Worm (Caenorhabditis elegans) whole organism, young adult: ENCODE data around the gene mop-25.1.

ENCODE experiments used
- F23B12.7 ChIP-seq: sonication (generic microtip); optimal IDR thresholded peaks from 2 replicates; lab custom pipeline; 2017; ENCODE audit warnings: missing genetic modification characterization, mild to moderate bottlenecking, missing compliant biosample characterization, antibody characterized with exemption, moderate library complexity; ENCODE audit not compliant: insufficient read depth
- F55B11.4 ChIP-seq: sonication (generic microtip); optimal IDR thresholded peaks from 2 replicates; lab custom pipeline; 2016; ENCODE audit warnings: missing compliant biosample characterization, missing genetic modification characterization, borderline replicate concordance; ENCODE audit not compliant: insufficient read depth
- K11D2.4 ChIP-seq: fragments of 200-800 bp; sonication (Bioruptor generic); IDR thresholded peaks from 2 replicates; pipeline ENCODE4 v1.3.6; 2022; ENCODE audit warnings: missing genetic modification reagents, missing genetic modification characterization, missing compliant biosample characterization
- Y53F4B.3 ChIP-seq: fragments of 200-800 bp; sonication (Bioruptor generic); IDR thresholded peaks from 2 replicates; pipeline ENCODE4 v1.3.6; 2022; ENCODE audit warnings: missing genetic modification reagents, missing genetic modification characterization, missing compliant biosample characterization
- Y53G8AR.9 ChIP-seq: fragments of 200-800 bp; sonication (Bioruptor generic); conservative IDR thresholded peaks from 2 replicates; pipeline ENCODE4 v1.3.6; 2022; ENCODE audit warnings: missing genetic modification reagents, missing genetic modification characterization, missing compliant biosample characterization
- Y56A3A.18 ChIP-seq: fragments of 200-800 bp; sonication (Bioruptor generic); IDR thresholded peaks from 2 replicates; pipeline ENCODE4 v1.3.6; 2022; ENCODE audit warnings: missing genetic modification reagents, missing genetic modification characterization, missing compliant biosample characterization
- Y67H2A.10 ChIP-seq: fragments of 200-800 bp; sonication (Bioruptor generic); conservative IDR thresholded peaks from 2 replicates; pipeline ENCODE4 v1.3.6; 2022; ENCODE audit warnings: missing genetic modification reagents, missing genetic modification characterization, missing compliant biosample characterization
- ama-1 ChIP-seq, 3 experiments: fragments of 150-350 bp in 1 of 3; sonication (generic microtip) in 2 of 3; optimal IDR thresholded peaks; 2 replicates each; lab custom pipeline; 2014 to 2018; ENCODE audit warnings: missing biosample characterization in 2 of 3, missing genetic modification characterization in 2 of 3, missing genetic modification reagents in 2 of 3
- cebp-1 ChIP-seq, 2 experiments: fragments of 200-800 bp in 1 of 2; sonication (Bioruptor generic) in 1 of 2; sonication (generic microtip) in 1 of 2; IDR thresholded peaks in 1 of 2; optimal IDR thresholded peaks in 1 of 2; 2 replicates each; pipeline versions ENCODE4 v1.3.6 to Lab custom; 2017 to 2022; ENCODE audit warnings: missing compliant biosample characterization in 2 of 2, missing genetic modification characterization in 2 of 2, mild to moderate bottlenecking in 1 of 2, missing genetic modification reagents in 1 of 2, moderate library complexity in 1 of 2
- chd-7 ChIP-seq: sonication (generic microtip); optimal IDR thresholded peaks from 2 replicates; lab custom pipeline; 2016; ENCODE audit warnings: mild to moderate bottlenecking, missing genetic modification characterization, moderate library complexity, missing compliant biosample characterization
- die-1 ChIP-seq: sonication (generic microtip); optimal IDR thresholded peaks from 2 replicates; lab custom pipeline; 2016; ENCODE audit warnings: missing genotype, mild to moderate bottlenecking, missing genetic modification characterization, missing compliant biosample characterization
- dpff-1 ChIP-seq: sonication (generic microtip); optimal IDR thresholded peaks from 2 replicates; lab custom pipeline; 2017; ENCODE audit warnings: mild to moderate bottlenecking, missing genetic modification characterization, missing compliant biosample characterization
- egl-18 ChIP-seq: fragments of 200-800 bp; sonication (Bioruptor generic); IDR thresholded peaks from 2 replicates; pipeline ENCODE4 v1.3.6; 2022; ENCODE audit warnings: missing genetic modification reagents, missing genetic modification characterization, missing compliant biosample characterization
- egl-44 ChIP-seq: fragments of 200-800 bp; sonication (Bioruptor generic); IDR thresholded peaks from 2 replicates; pipeline ENCODE4 v1.3.6; 2022; ENCODE audit warnings: missing genetic modification reagents, missing genetic modification characterization, missing compliant biosample characterization
- egrh-3 ChIP-seq: fragments of 200-800 bp; sonication (Bioruptor generic); IDR thresholded peaks from 2 replicates; pipeline ENCODE4 v1.3.6; 2022; ENCODE audit warnings: missing genetic modification reagents, missing genetic modification characterization, missing compliant biosample characterization
- ekl-4 ChIP-seq: fragments of 200-800 bp; sonication (Bioruptor generic); IDR thresholded peaks from 2 replicates; pipeline ENCODE4 v1.3.6; 2022; ENCODE audit warnings: missing genetic modification reagents, missing genetic modification characterization, missing compliant biosample characterization
- hmg-1.2 ChIP-seq: fragments of 200-800 bp; sonication (Bioruptor generic); IDR thresholded peaks from 2 replicates; pipeline ENCODE4 v1.3.6; 2022; ENCODE audit warnings: missing genetic modification reagents, missing genetic modification characterization, missing compliant biosample characterization
- let-607 ChIP-seq, 2 experiments: fragments of 200-800 bp in 1 of 2; sonication (Bioruptor generic) in 1 of 2; sonication (generic microtip) in 1 of 2; optimal IDR thresholded peaks; 2 replicates each; lab custom pipeline; 2016 to 2018; ENCODE audit warnings: mild to moderate bottlenecking in 2 of 2, missing compliant biosample characterization in 2 of 2, missing genetic modification characterization in 2 of 2, moderate library complexity in 2 of 2, missing genotype in 1 of 2
- lin-26 ChIP-seq: fragments of 200-800 bp; sonication (Bioruptor generic); IDR thresholded peaks from 2 replicates; pipeline ENCODE4 v1.3.6; 2022; ENCODE audit warnings: missing genetic modification reagents, missing genetic modification characterization, missing compliant biosample characterization
- lin-40 ChIP-seq: sonication (generic microtip); optimal IDR thresholded peaks from 2 replicates; lab custom pipeline; 2016; ENCODE audit warnings: missing genetic modification characterization, mild to moderate bottlenecking, missing compliant biosample characterization, missing genotype, missing genetic modification reagents
- lin-54 ChIP-seq: fragments of 200-800 bp; sonication (Bioruptor generic); optimal IDR thresholded peaks from 2 replicates; lab custom pipeline; 2018; ENCODE audit warnings: mild to moderate bottlenecking, missing genetic modification characterization, missing compliant biosample characterization
- madf-10 ChIP-seq: sonication (generic microtip); optimal IDR thresholded peaks from 2 replicates; lab custom pipeline; 2016; ENCODE audit warnings: mild to moderate bottlenecking, missing genetic modification characterization, missing compliant biosample characterization
- madf-3 ChIP-seq: fragments of 200-800 bp; sonication (Bioruptor generic); IDR thresholded peaks from 2 replicates; pipeline ENCODE4 v1.3.6; 2022; ENCODE audit warnings: missing genetic modification reagents, missing genetic modification characterization, missing compliant biosample characterization
- madf-6 ChIP-seq: fragments of 200-800 bp; sonication (Bioruptor generic); IDR thresholded peaks from 2 replicates; pipeline ENCODE4 v1.3.6; 2022; ENCODE audit warnings: missing genetic modification reagents, missing genetic modification characterization, missing compliant biosample characterization
- mxl-1 ChIP-seq: sonication (generic microtip); optimal IDR thresholded peaks from 2 replicates; lab custom pipeline; 2016; ENCODE audit warnings: missing genetic modification characterization, missing compliant biosample characterization
- nfyb-1 ChIP-seq: fragments of 200-800 bp; sonication (Bioruptor generic); IDR thresholded peaks from 2 replicates; pipeline ENCODE4 v1.3.6; 2022; ENCODE audit warnings: missing genetic modification reagents, missing genetic modification characterization, missing compliant biosample characterization
- nhr-80 ChIP-seq: sonication (generic microtip); optimal IDR thresholded peaks from 2 replicates; lab custom pipeline; 2016; ENCODE audit warnings: missing genetic modification characterization, missing compliant biosample characterization
- pbrm-1 ChIP-seq: fragments of 200-800 bp; sonication (Bioruptor generic); IDR thresholded peaks from 2 replicates; pipeline ENCODE4 v1.3.6; 2022; ENCODE audit warnings: missing genetic modification reagents, missing genetic modification characterization, missing compliant biosample characterization
- repo-1 ChIP-seq: sonication (generic microtip); optimal IDR thresholded peaks from 2 replicates; lab custom pipeline; 2017; ENCODE audit warnings: mild to moderate bottlenecking, missing genetic modification characterization, missing compliant biosample characterization
- rpc-1 ChIP-seq, 2 experiments: fragments of 150-350 bp in 1 of 2; sonication (generic microtip) in 1 of 2; optimal IDR thresholded peaks; 2 replicates each; lab custom pipeline; 2014 to 2018; ENCODE audit warnings: missing biosample characterization in 1 of 2, missing genetic modification characterization in 1 of 2, missing genetic modification reagents in 1 of 2, missing genotype in 1 of 2
- sdz-38 ChIP-seq: sonication (generic microtip); optimal IDR thresholded peaks from 2 replicates; lab custom pipeline; 2016; ENCODE audit warnings: missing genotype, missing genetic modification characterization, missing compliant biosample characterization
- snpc-1.3 ChIP-seq: sonication (generic microtip); optimal IDR thresholded peaks from 2 replicates; lab custom pipeline; 2017; ENCODE audit warnings: missing genetic modification characterization, mild to moderate bottlenecking, missing compliant biosample characterization, antibody characterized with exemption, moderate library complexity, missing genotype, missing genetic modification reagents; ENCODE audit not compliant: insufficient read depth
- snpc-4 ChIP-seq, 5 experiments: fragments of 150-350 bp in 1 of 5; sonication (generic microtip) in 4 of 5; optimal IDR thresholded peaks; 2 replicates each; lab custom pipeline; 2014 to 2018; ENCODE audit warnings: missing genetic modification characterization in 5 of 5, missing biosample characterization in 3 of 5, antibody characterized with exemption in 2 of 5, mild to moderate bottlenecking in 2 of 5, missing compliant biosample characterization in 2 of 5, missing genotype in 2 of 5, moderate library complexity in 2 of 5, missing genetic modification reagents in 1 of 5
- tbp1 ChIP-seq: fragments of 200-800 bp; sonication (Bioruptor generic); optimal IDR thresholded peaks from 2 replicates; lab custom pipeline; 2018; ENCODE audit warnings: mild to moderate bottlenecking, missing genetic modification characterization, missing compliant biosample characterization
- tlf-1 ChIP-seq: fragments of 200-800 bp; sonication (Bioruptor generic); optimal IDR thresholded peaks from 2 replicates; lab custom pipeline; 2018; ENCODE audit warnings: mild to moderate bottlenecking, missing genetic modification characterization, missing compliant biosample characterization
- zfh-2 ChIP-seq: fragments of 200-800 bp; sonication (Bioruptor generic); conservative IDR thresholded peaks from 2 replicates; pipeline ENCODE4 v1.3.6; 2022; ENCODE audit warnings: missing genetic modification reagents, missing genetic modification characterization, missing compliant biosample characterization
- ztf-25 ChIP-seq: fragments of 200-800 bp; sonication (Bioruptor generic); IDR thresholded peaks from 2 replicates; pipeline ENCODE4 v1.3.6; 2022; ENCODE audit warnings: missing genetic modification reagents, missing genetic modification characterization, missing compliant biosample characterization
- ztf-28 ChIP-seq: fragments of 200-800 bp; sonication (Bioruptor generic); IDR thresholded peaks from 2 replicates; pipeline ENCODE4 v1.3.6; 2022; ENCODE audit warnings: missing genetic modification reagents, missing genetic modification characterization, missing compliant biosample characterization

mop-25.1 gene

DNA sequence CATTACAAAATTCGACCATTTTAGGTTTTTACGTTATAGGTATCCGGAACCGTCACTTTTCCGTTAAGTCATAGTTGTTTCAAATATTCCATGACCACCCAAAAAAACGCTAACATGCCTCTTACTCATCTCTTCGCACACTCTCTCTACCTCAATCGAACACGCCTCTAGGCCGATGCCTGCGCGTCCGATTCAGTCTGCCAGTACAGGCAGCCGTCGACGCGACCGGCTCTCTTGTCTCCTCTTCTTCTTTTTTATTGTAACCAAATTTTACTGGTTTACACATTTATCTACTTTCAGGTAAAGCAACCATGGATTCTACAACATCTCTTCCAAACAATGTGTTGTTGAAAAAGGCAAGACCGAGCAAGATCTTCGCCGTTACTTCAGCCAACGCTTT, at the start of gene mop-25.1:
mop-25.1 (plus strand) TSS at position 301 of the 400 bp plus-strand sequence.
- no peak for TF ChIP-seq ztf-25 (GFP tag; lab: Robert Waterston, UW)
- no peak for TF ChIP-seq snpc-4 (GFP tag; optimal IDR thresholded peaks at IDR 0.05; lab: Kevin White, UChicago)
- TF ChIP-seq snpc-4 (tag; optimal IDR thresholded peaks at IDR 0.05; lab: Kevin White, UChicago), result no peak
- no peak for TF ChIP-seq egl-44 (GFP tag; lab: Robert Waterston, UW)
- TF ChIP-seq dpff-1, result no peak
- no peak for TF ChIP-seq ama-1 (optimal IDR thresholded peaks at IDR 0.05; lab: Kevin White, UChicago)
- TF ChIP-seq ama-1 (GFP tag; optimal IDR thresholded peaks at IDR 0.05; lab: Kevin White, UChicago), result no peak

DNA sequence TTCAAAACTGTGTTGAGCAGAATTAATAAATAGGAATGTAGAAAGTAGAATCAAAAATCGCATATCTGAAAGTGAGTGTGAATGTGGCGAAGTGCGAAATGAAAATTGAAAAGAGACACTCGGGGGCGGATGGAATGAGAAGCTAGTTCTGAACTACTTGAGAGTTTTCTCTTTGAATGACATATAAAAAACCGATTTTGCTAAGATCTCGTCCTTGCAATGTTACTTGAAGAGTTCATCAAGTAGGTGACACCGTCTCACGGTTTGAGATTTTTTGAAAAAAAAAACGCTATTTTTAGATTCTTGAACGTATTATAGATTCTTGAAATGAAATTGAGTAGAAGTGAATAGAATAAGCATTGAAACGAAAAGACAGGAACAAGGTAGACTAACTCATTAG, 45.7 kb upstream of the mop-25.1 start, which contains the start of gene C16B8.2:
C16B8.2 (minus strand) TSS at position 101 of the 400 bp plus-strand sequence.
- TF ChIP-seq zfh-2 (GFP tag; lab: Robert Waterston, UW) (no peak), ztf-28 (no peak), Y53F4B.3 (GFP tag; lab: Robert Waterston, UW) (no peak)

DNA sequence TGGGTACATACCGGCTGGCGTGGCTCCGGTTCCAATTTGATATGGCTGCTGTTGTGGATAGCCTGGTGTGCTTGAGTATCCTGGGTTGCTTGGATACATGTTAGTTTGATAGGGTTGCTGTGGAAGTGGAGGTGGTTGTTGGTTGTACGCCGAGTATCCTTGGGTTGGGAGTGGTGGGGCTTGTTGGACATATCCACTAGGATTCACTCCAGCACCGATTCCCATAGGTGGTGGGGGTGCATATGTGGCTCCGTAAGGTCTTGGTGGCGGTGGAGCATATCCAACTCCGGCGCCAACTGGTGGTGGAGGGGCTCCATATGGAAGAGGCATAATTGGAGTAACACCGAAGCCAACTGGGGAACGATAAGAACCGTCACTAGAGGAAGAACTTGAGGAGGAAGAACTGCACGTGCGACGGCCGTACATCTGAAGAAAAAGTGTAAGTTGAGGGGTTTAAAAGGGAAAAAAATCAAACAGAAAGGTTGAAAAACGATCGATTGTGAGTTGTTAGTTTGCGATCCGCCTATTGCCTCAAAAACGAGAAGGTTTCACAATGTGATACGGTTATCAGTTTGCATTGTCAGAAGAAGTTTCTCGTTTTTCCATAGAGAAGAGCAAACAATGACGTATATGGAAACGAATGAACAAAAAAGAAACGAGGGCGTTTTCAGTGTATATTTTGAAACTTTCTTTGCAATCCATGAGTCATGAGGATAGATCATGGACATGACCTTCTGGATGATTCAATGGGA, 43.6 kb upstream of the mop-25.1 start, which contains the start of gene C16B8.3:
C16B8.3 (minus strand) TSS at position 426 of the 752 bp plus-strand sequence.
- no peak for TF ChIP-seq F55B11.4
- TF ChIP-seq ekl-4, result 0 out of 2 replicates have a peak, but pooled peaks have one; percentile 44
- TF ChIP-seq egl-18 (GFP tag; lab: Robert Waterston, UW), result no peak
- no peak for TF ChIP-seq egrh-3 (GFP tag; lab: Robert Waterston, UW)
- TF ChIP-seq repo-1, result peak; percentile 6
- 0 out of 2 replicates have a peak, but pooled peaks have one; percentile 48 for TF ChIP-seq madf-3
- TF ChIP-seq dpff-1, result no peak
- peak; percentile 62 for TF ChIP-seq F23B12.7 (tag; lab: Kevin White, UChicago)
- no peak for TF ChIP-seq tlf-1 (GFP tag; lab: Kevin White, UChicago)
- 0 out of 2 replicates have a peak, but pooled peaks have one; percentile 45 for TF ChIP-seq Y53G8AR.9 (GFP tag; lab: Robert Waterston, UW)
- no peak for TF ChIP-seq lin-40 (tag; lab: Kevin White, UChicago)
- no peak for TF ChIP-seq cebp-1 (GFP tag; IDR thresholded peaks at IDR 0.05; lab: Robert Waterston, UW)
- peak; percentile 57 for TF ChIP-seq cebp-1 (tag; optimal IDR thresholded peaks at IDR 0.05; lab: Kevin White, UChicago)
- peak in 1 of 2 experiments; percentile 32 for TF ChIP-seq let-607 (tag; optimal IDR thresholded peaks at IDR 0.05; lab: Kevin White, UChicago)
- no peak for TF ChIP-seq madf-10 (tag; lab: Kevin White, UChicago)
- TF ChIP-seq pbrm-1 (GFP tag; lab: Robert Waterston, UW), result 0 out of 2 replicates have a peak, but pooled peaks have one; percentile 9
- TF ChIP-seq nfyb-1, result peak; percentile 42; the same call in 1 of the 2 replicates
- TF ChIP-seq lin-26 (GFP tag; lab: Robert Waterston, UW), result 0 out of 2 replicates have a peak, but pooled peaks have one; percentile 19
- peak; percentile 58 for TF ChIP-seq zfh-2 (GFP tag; lab: Robert Waterston, UW)
- peak; percentile 69 for TF ChIP-seq nhr-80
- TF ChIP-seq Y67H2A.10 (GFP tag; lab: Robert Waterston, UW), result no peak
- TF ChIP-seq Y56A3A.18 (GFP tag; lab: Robert Waterston, UW), result 0 out of 2 replicates have a peak, but pooled peaks have one; percentile 14
- no peak for TF ChIP-seq Y53F4B.3 (GFP tag; lab: Robert Waterston, UW)
- TF ChIP-seq egl-44 (GFP tag; lab: Robert Waterston, UW), result no peak

DNA sequence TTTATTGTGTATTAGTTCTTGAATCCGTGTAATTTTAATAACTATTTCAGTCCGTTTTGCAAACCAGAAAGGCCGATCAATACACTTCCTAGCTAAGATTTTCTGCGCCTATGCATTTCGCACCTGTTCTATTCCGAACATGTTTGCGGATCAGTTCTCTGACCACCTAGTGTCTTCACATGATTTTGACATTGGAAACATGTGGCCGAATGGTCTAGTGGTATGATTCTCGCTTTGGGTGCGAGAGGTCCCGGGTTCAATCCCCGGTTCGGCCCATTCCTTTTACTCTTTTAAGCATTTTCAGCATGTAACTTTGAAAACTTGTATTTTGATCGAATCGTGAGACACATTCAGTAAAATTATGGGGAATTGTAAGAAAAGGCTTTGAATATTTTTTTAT, 42.7 kb upstream of the mop-25.1 start:
- TF ChIP-seq K11D2.4 (GFP tag; lab: Robert Waterston, UW) (peak; percentile 69; the same call in 1 of the 2 replicates), nhr-80 (no peak), lin-26 (GFP tag; lab: Robert Waterston, UW) (peak; percentile 78), ama-1 (optimal IDR thresholded peaks at IDR 0.05; lab: Kevin White, UChicago) (no peak), ama-1 (GFP tag; optimal IDR thresholded peaks at IDR 0.05; lab: Kevin White, UChicago) (peak in 1 of 2 experiments; percentile 75), hmg-1.2 (peak; percentile 67), lin-54 (peak; percentile 10), mxl-1 (tag; lab: Kevin White, UChicago) (peak; percentile 70), sdz-38 (no peak), tbp1 (GFP tag; lab: Kevin White, UChicago) (peak; percentile 91), die-1 (tag; lab: Kevin White, UChicago) (peak; percentile 41), snpc-1.3 (tag; lab: Kevin White, UChicago) (peak; percentile 33), Y53G8AR.9 (GFP tag; lab: Robert Waterston, UW) (peak; percentile 76), rpc-1 (optimal IDR thresholded peaks at IDR 0.05; lab: Kevin White, UChicago) (peak; percentile 74), rpc-1 (tag; optimal IDR thresholded peaks at IDR 0.05; lab: Kevin White, UChicago) (peak; percentile 77), madf-6 (GFP tag; lab: Robert Waterston, UW) (peak; percentile 45; the same call in 1 of the 2 replicates), chd-7 (tag; lab: Kevin White, UChicago) (peak; percentile 9), dpff-1 (no peak)
